Fruit fly (Drosophila melanogaster) whole organism, embryonic: ENCODE data around the gene Exd2.

Experiments
- ATbp ChIP-seq: fragments of 200-800 bp; sonication (Bioruptor generic); optimal IDR thresholded peaks from 2 replicates; lab custom pipeline; 2017; ENCODE audit warnings: missing biosample characterization, mild to moderate bottlenecking, missing genetic modification characterization, missing genetic modification reagents
- Adf1 ChIP-seq: fragments of 200-800 bp; sonication (Bioruptor generic); IDR thresholded peaks from 2 replicates; pipeline ENCODE4 v1.3.6; 2022; ENCODE audit warnings: missing biosample characterization, missing genetic modification characterization
- Awh ChIP-seq: fragments of 200-800 bp; sonication (Bioruptor generic); IDR thresholded peaks from 2 replicates; pipeline ENCODE4, ENCODE4 v1.3.6; 2022; ENCODE audit warnings: missing biosample characterization, missing genetic modification characterization
- CG10321 ChIP-seq: fragments of 200-800 bp; sonication (Bioruptor generic); IDR thresholded peaks from 2 replicates; pipeline ENCODE4 v1.3.6; 2022; ENCODE audit warnings: missing biosample characterization, missing genetic modification characterization
- CG10431 ChIP-seq: fragments of 200-800 bp; sonication (Bioruptor generic); optimal IDR thresholded peaks from 3 replicates; lab custom pipeline; 2018; ENCODE audit warnings: missing biosample characterization, mild to moderate bottlenecking, missing genetic modification characterization
- CG11723 ChIP-seq: fragments of 200-800 bp; sonication (Bioruptor generic); optimal IDR thresholded peaks from 2 replicates; lab custom pipeline; 2017; ENCODE audit warnings: missing biosample characterization, mild to moderate bottlenecking, missing genetic modification characterization
- CG13894 ChIP-seq: fragments of 200-800 bp; sonication (Bioruptor generic); optimal IDR thresholded peaks from 3 replicates; lab custom pipeline; 2018; ENCODE audit warnings: missing biosample characterization, mild to moderate bottlenecking, missing genetic modification characterization, moderate library complexity
- CG15514 ChIP-seq: fragments of 200-800 bp; sonication (Bioruptor generic); optimal IDR thresholded peaks from 3 replicates; lab custom pipeline; 2017; ENCODE audit warnings: missing biosample characterization, missing genetic modification characterization, mild to moderate bottlenecking, moderate library complexity, missing genetic modification reagents
- CG31441 ChIP-seq: fragments of 200-800 bp; sonication (Bioruptor generic); IDR thresholded peaks from 2 replicates; pipeline ENCODE4 v1.3.6; 2022; ENCODE audit warnings: missing biosample characterization, missing genetic modification characterization
- CG32532 ChIP-seq: fragments of 200-800 bp; sonication (Bioruptor generic); IDR thresholded peaks from 2 replicates; pipeline ENCODE4 v1.3.6; 2022; ENCODE audit warnings: missing biosample characterization, missing genetic modification characterization
- CG3407 ChIP-seq: fragments of 200-800 bp; sonication (Bioruptor generic); optimal IDR thresholded peaks from 2 replicates; lab custom pipeline; 2018; ENCODE audit warnings: missing biosample characterization, mild to moderate bottlenecking, missing genetic modification characterization
- CG34376 ChIP-seq: fragments of 200-800 bp; sonication (Bioruptor generic); optimal IDR thresholded peaks from 2 replicates; lab custom pipeline; 2018; ENCODE audit warnings: missing biosample characterization, mild to moderate bottlenecking, missing genetic modification characterization
- CG34422 ChIP-seq: fragments of 200-800 bp; sonication (Bioruptor generic); IDR thresholded peaks from 3 replicates; pipeline ENCODE4 v1.3.6; 2022; ENCODE audit warnings: missing biosample characterization, missing genetic modification characterization
- CG5180 ChIP-seq: fragments of 200-800 bp; sonication (Bioruptor generic); optimal IDR thresholded peaks from 3 replicates; lab custom pipeline; 2017; ENCODE audit warnings: missing biosample characterization, missing genetic modification characterization, mild to moderate bottlenecking, moderate library complexity, missing genetic modification reagents
- CG7556 ChIP-seq: fragments of 200-800 bp; sonication (Bioruptor generic); optimal IDR thresholded peaks from 2 replicates; lab custom pipeline; 2017; ENCODE audit warnings: missing biosample characterization, mild to moderate bottlenecking, missing genetic modification characterization
- CG7786 ChIP-seq: fragments of 200-800 bp; sonication (Bioruptor generic); optimal IDR thresholded peaks from 2 replicates; lab custom pipeline; 2016; ENCODE audit warnings: missing biosample characterization, missing genetic modification characterization
- CG8944 ChIP-seq: fragments of 200-800 bp; sonication (Bioruptor generic); optimal IDR thresholded peaks from 3 replicates; lab custom pipeline; 2016; ENCODE audit warnings: missing biosample characterization, missing genetic modification characterization
- CG9817 ChIP-seq: fragments of 200-800 bp; sonication (Bioruptor generic); optimal IDR thresholded peaks from 2 replicates; lab custom pipeline; 2018; ENCODE audit warnings: missing biosample characterization, mild to moderate bottlenecking, missing genetic modification characterization, moderate library complexity
- Camta ChIP-seq: fragments of 200-800 bp; sonication (Bioruptor generic); optimal IDR thresholded peaks from 2 replicates; lab custom pipeline; 2016; ENCODE audit warnings: missing biosample characterization, missing genetic modification characterization
- Deaf1 ChIP-seq: fragments of 200-800 bp; optimal IDR thresholded peaks from 3 replicates; lab custom pipeline; 2019; ENCODE audit warnings: missing biosample characterization, mild to moderate bottlenecking, missing genetic modification characterization, moderate library complexity
- Dip3 ChIP-seq: fragments of 200-800 bp; sonication (Bioruptor generic); optimal IDR thresholded peaks from 3 replicates; lab custom pipeline; 2016; ENCODE audit warnings: missing biosample characterization, missing genetic modification characterization
- Doc2 ChIP-seq: fragments of 200-800 bp; sonication (Bioruptor generic); IDR thresholded peaks from 2 replicates; pipeline ENCODE4 v1.3.6; 2022; ENCODE audit warnings: missing biosample characterization, missing genetic modification characterization
- Dref ChIP-seq: fragments of 200-800 bp; sonication (Bioruptor generic); IDR thresholded peaks from 2 replicates; pipeline ENCODE4 v1.3.6; 2022; ENCODE audit warnings: missing biosample characterization, missing genetic modification characterization
- Drgx ChIP-seq: fragments of 200-800 bp; sonication (Bioruptor generic); IDR thresholded peaks from 2 replicates; pipeline ENCODE4 v1.3.6; 2022; ENCODE audit warnings: missing biosample characterization, missing genetic modification characterization
- Hand ChIP-seq: fragments of 200-800 bp; sonication (Bioruptor generic); optimal IDR thresholded peaks from 2 replicates; lab custom pipeline; 2017; ENCODE audit warnings: mild to moderate bottlenecking, missing biosample characterization, missing genetic modification reagents, missing genetic modification characterization
- Hr39 ChIP-seq: fragments of >200 bp; optimal IDR thresholded peaks from 2 replicates; lab custom pipeline; 2017
- Hr51 ChIP-seq, 2 experiments: fragments of 200-800 bp; sonication (Bioruptor generic); optimal IDR thresholded peaks; 2 replicates in 1 of 2; 3 replicates in 1 of 2; lab custom pipeline; 2016 to 2018; ENCODE audit warnings: missing biosample characterization in 2 of 2, missing genetic modification characterization in 2 of 2, mild to moderate bottlenecking in 1 of 2, moderate library complexity in 1 of 2
- Jarid2 ChIP-seq: fragments of 200-800 bp; sonication (Bioruptor generic); optimal IDR thresholded peaks from 3 replicates; lab custom pipeline; 2017; ENCODE audit warnings: mild to moderate bottlenecking, missing biosample characterization, missing genetic modification reagents, missing genetic modification characterization
- Kr ChIP-seq: fragments of 200-800 bp; sonication (Bioruptor generic); optimal IDR thresholded peaks from 2 replicates; lab custom pipeline; 2017; ENCODE audit warnings: missing biosample characterization, mild to moderate bottlenecking, missing genetic modification characterization
- Myb ChIP-seq: fragments of 200-800 bp; sonication (Bioruptor generic); optimal IDR thresholded peaks from 2 replicates; lab custom pipeline; 2016; ENCODE audit warnings: missing biosample characterization, missing genetic modification characterization
- Nf-YB ChIP-seq: fragments of 200-800 bp; sonication (Bioruptor generic); optimal IDR thresholded peaks from 3 replicates; lab custom pipeline; 2019; ENCODE audit warnings: missing biosample characterization, mild to moderate bottlenecking, missing genetic modification characterization, moderate library complexity
- Tbp ChIP-seq: fragments of >200 bp; optimal IDR thresholded peaks from 2 replicates; lab custom pipeline; 2018; ENCODE audit warnings: missing biosample characterization, missing genetic modification characterization
- Xrp1 ChIP-seq: fragments of 200-800 bp; sonication (Bioruptor generic); IDR thresholded peaks from 2 replicates; pipeline ENCODE4 v1.3.6; 2022; ENCODE audit warnings: missing biosample characterization, missing genetic modification characterization
- YL-1 ChIP-seq: fragments of 200-800 bp; sonication (Bioruptor generic); optimal IDR thresholded peaks from 3 replicates; lab custom pipeline; 2017; ENCODE audit warnings: missing biosample characterization, mild to moderate bottlenecking, missing genetic modification characterization
- chif ChIP-seq, 2 experiments: fragments of 200-800 bp; sonication (Bioruptor generic); optimal IDR thresholded peaks; 3 replicates each; lab custom pipeline; 2016; ENCODE audit warnings: missing biosample characterization in 2 of 2, missing genetic modification characterization in 2 of 2
- crol ChIP-seq: fragments of 200-800 bp; sonication (Bioruptor generic); IDR thresholded peaks from 2 replicates; pipeline ENCODE4 v1.3.6; 2022; ENCODE audit warnings: missing biosample characterization, missing genetic modification characterization
- cwo ChIP-seq: fragments of 200-800 bp; sonication (Bioruptor generic); optimal IDR thresholded peaks from 3 replicates; lab custom pipeline; 2017; ENCODE audit warnings: missing biosample characterization, missing genetic modification characterization, mild to moderate bottlenecking, moderate library complexity, missing genetic modification reagents
- da ChIP-seq: fragments of 200-800 bp; sonication (Bioruptor generic); optimal IDR thresholded peaks from 2 replicates; lab custom pipeline; 2016; ENCODE audit warnings: missing biosample characterization, missing genetic modification characterization
- dmrt99B ChIP-seq: fragments of 200-800 bp; sonication (Bioruptor generic); optimal IDR thresholded peaks from 2 replicates; lab custom pipeline; 2018; ENCODE audit warnings: missing biosample characterization, mild to moderate bottlenecking, missing genetic modification characterization, moderate library complexity
- ftz-f1 ChIP-seq: fragments of 200-800 bp; sonication (Bioruptor generic); optimal IDR thresholded peaks from 2 replicates; lab custom pipeline; 2016; ENCODE audit warnings: missing biosample characterization, missing genetic modification characterization
- grau ChIP-seq: fragments of 200-800 bp; optimal IDR thresholded peaks from 3 replicates; lab custom pipeline; 2019; ENCODE audit warnings: missing biosample characterization, mild to moderate bottlenecking, missing genetic modification characterization, moderate library complexity
- gsb-n ChIP-seq: fragments of 200-800 bp; sonication (Bioruptor generic); optimal IDR thresholded peaks from 3 replicates; lab custom pipeline; 2018; ENCODE audit warnings: missing biosample characterization, mild to moderate bottlenecking, missing genetic modification characterization
- jigr1 ChIP-seq: fragments of 200-800 bp; sonication (Bioruptor generic); IDR thresholded peaks from 3 replicates; pipeline ENCODE4 v1.3.6; 2022; ENCODE audit warnings: missing biosample characterization, missing genetic modification characterization
- lilli ChIP-seq: fragments of 200-800 bp; sonication (Bioruptor generic); optimal IDR thresholded peaks from 3 replicates; lab custom pipeline; 2016; ENCODE audit warnings: missing biosample characterization, missing genetic modification characterization
- pan ChIP-seq, 4 experiments: fragments of >200 bp in 3 of 4; fragments of 200-800 bp in 1 of 4; sonication (Bioruptor generic) in 1 of 4; optimal IDR thresholded peaks in 3 of 4; IDR thresholded peaks in 1 of 4; 2 replicates each; pipeline versions ENCODE4 v1.3.6 to Lab custom; 2017 to 2022; ENCODE audit warnings: missing biosample characterization in 2 of 4, missing genetic modification characterization in 2 of 4, mixed read lengths in 1 of 4
- pnt ChIP-seq: fragments of 200-800 bp; sonication (Bioruptor generic); optimal IDR thresholded peaks from 3 replicates; lab custom pipeline; 2016; ENCODE audit warnings: missing biosample characterization, missing genetic modification characterization
- prd ChIP-seq, 3 experiments: fragments of >200 bp in 2 of 3; fragments of 200-800 bp in 1 of 3; sonication (Bioruptor generic) in 1 of 3; optimal IDR thresholded peaks in 2 of 3; IDR thresholded peaks in 1 of 3; 2 replicates in 2 of 3; 3 replicates in 1 of 3; pipeline versions ENCODE4 v1.3.6 to Lab custom; 2017 to 2022; ENCODE audit warnings: missing biosample characterization in 1 of 3, missing genetic modification characterization in 1 of 3
- run ChIP-seq: fragments of 200-800 bp; sonication (Bioruptor generic); optimal IDR thresholded peaks from 3 replicates; lab custom pipeline; 2018; ENCODE audit warnings: missing biosample characterization, mild to moderate bottlenecking, missing genetic modification characterization
- tap ChIP-seq: fragments of 200-800 bp; optimal IDR thresholded peaks from 3 replicates; lab custom pipeline; 2019; ENCODE audit warnings: missing biosample characterization, mild to moderate bottlenecking, missing genetic modification characterization, moderate library complexity
- z ChIP-seq: fragments of 200-800 bp; sonication (Bioruptor generic); IDR thresholded peaks from 3 replicates; pipeline ENCODE4 v1.3.6; 2022; ENCODE audit warnings: missing biosample characterization, missing genetic modification characterization

Gene Exd2

dm6 chr3R:11431395-11431977 lies 4.0 kb downstream of the Exd2 start, which contains the start of the genes RpL24-like and CG5276 (continued):
- TF ChIP-seq Kr (GFP tag; lab: Kevin White, UChicago) = no peak
- TF ChIP-seq jigr1 (GFP tag; lab: Robert Waterston, UW) = no peak
- no peak for TF ChIP-seq Doc2 (GFP tag; lab: Robert Waterston, UW)
- TF ChIP-seq lilli (GFP tag; lab: Kevin White, UChicago) = no peak
- TF ChIP-seq Adf1 (GFP tag; lab: Robert Waterston, UW) = no peak
- TF ChIP-seq CG34376 (GFP tag; lab: Kevin White, UChicago) = no peak
- no peak for TF ChIP-seq gsb-n (tag; lab: Kevin White, UChicago)
- TF ChIP-seq Jarid2 (GFP tag; lab: Kevin White, UChicago) = no peak
- no peak for TF ChIP-seq grau
- peak; percentile 87 for TF ChIP-seq YL-1 (GFP tag; lab: Kevin White, UChicago)
- no peak for TF ChIP-seq CG7786 (GFP tag; lab: Kevin White, UChicago)
- no peak for TF ChIP-seq pan (optimal IDR thresholded peaks at IDR 0.05; lab: Kevin White, UChicago)
- TF ChIP-seq pan (GFP tag; optimal IDR thresholded peaks at IDR 0.05 in 1 of 2, IDR thresholded peaks at IDR 0.05 in 1 of 2) = no peak
- TF ChIP-seq Hand (GFP tag; lab: Kevin White, UChicago) = no peak
- TF ChIP-seq run (tag; lab: Kevin White, UChicago) = no peak
- TF ChIP-seq CG11723 (GFP tag; lab: Kevin White, UChicago) = no peak
- TF ChIP-seq CG8944 (GFP tag; lab: Kevin White, UChicago) = no peak
- no peak for TF ChIP-seq pnt
- TF ChIP-seq dmrt99B (tag; lab: Kevin White, UChicago) = no peak
- no peak for TF ChIP-seq crol
- no peak for TF ChIP-seq Hr39
- no peak for TF ChIP-seq Camta (GFP tag; lab: Kevin White, UChicago)
- no peak for TF ChIP-seq chif (GFP tag; optimal IDR thresholded peaks at IDR 0.05; lab: Kevin White, UChicago)
- TF ChIP-seq CG10431 (GFP tag; lab: Kevin White, UChicago) = no peak
- no peak for TF ChIP-seq Hr51 (GFP tag; optimal IDR thresholded peaks at IDR 0.05; lab: Kevin White, UChicago)
- TF ChIP-seq Deaf1 (tag; lab: Kevin White, UChicago) = no peak
- TF ChIP-seq ftz-f1 (GFP tag; lab: Kevin White, UChicago) = peak; percentile 5
- TF ChIP-seq Drgx (GFP tag; lab: Robert Waterston, UW) = no peak
- TF ChIP-seq Awh (GFP tag; lab: Robert Waterston, UW) = no peak
- TF ChIP-seq prd (optimal IDR thresholded peaks at IDR 0.05; lab: Kevin White, UChicago) = no peak
- no peak for TF ChIP-seq prd (GFP tag; IDR thresholded peaks at IDR 0.05; lab: Robert Waterston, UW)
- TF ChIP-seq ATbp (GFP tag; lab: Kevin White, UChicago) = no peak
- peak; percentile 60 for TF ChIP-seq CG15514
- no peak for TF ChIP-seq z
- TF ChIP-seq Xrp1 (GFP tag; lab: Robert Waterston, UW) = no peak
- no peak for TF ChIP-seq CG31441
- no peak for TF ChIP-seq tap
- no peak for TF ChIP-seq CG9817
- no peak for TF ChIP-seq Dip3
- no peak for TF ChIP-seq CG10321 (GFP tag; lab: Robert Waterston, UW)
- TF ChIP-seq CG13894 (tag; lab: Kevin White, UChicago) = no peak
- TF ChIP-seq cwo (GFP tag; lab: Kevin White, UChicago) = peak; percentile 66
- peak; percentile 74; the same call in 1 of the 3 replicates for TF ChIP-seq CG34422
- TF ChIP-seq Tbp (GFP tag; lab: Kevin White, UChicago) = peak; percentile 76
- TF ChIP-seq CG3407 = no peak
- no peak for TF ChIP-seq CG7556 (GFP tag; lab: Kevin White, UChicago)
- no peak for TF ChIP-seq CG5180 (GFP tag; lab: Kevin White, UChicago)
- peak; percentile 80 for TF ChIP-seq Dref
- TF ChIP-seq da (GFP tag; lab: Kevin White, UChicago) = no peak
- TF ChIP-seq Myb (GFP tag; lab: Kevin White, UChicago) = peak; percentile 15
- TF ChIP-seq CG32532 = no peak
- TF ChIP-seq Nf-YB (GFP tag; lab: Kevin White, UChicago) = peak; percentile 9
